Fruit fly (Drosophila melanogaster): ENCODE measurements around the gene RhoGAP93B.

- TF ChIP-seq CTCF (optimal IDR thresholded peaks at IDR 0.05) (no peak), CG8478 (optimal IDR thresholded peaks at IDR 0.05) (no peak)
Observed at dm6 chr3R:21124225-21124624, 26.6 kb upstream of the RhoGAP93B start.

Measured in S2 (cell line).